Fruit fly (Drosophila melanogaster) whole organism: ENCODE measurements around the gene Crg-1.
"Not testable (repeated sequence)": the region's sequence is repeated elsewhere in the genome, so short reads cannot be mapped to it uniquely, and the experiment has no call there.

ENCODE experiments used
- CG8478 ChIP-seq: fragments of >200 bp; optimal IDR thresholded peaks from 2 replicates; lab custom pipeline; 2018; ENCODE audit warnings: inconsistent platforms
- EcR ChIP-seq, 2 experiments: fragments of >200 bp; optimal IDR thresholded peaks; 2 replicates each; lab custom pipeline; 2017; ENCODE audit warnings: missing biosample characterization in 2 of 2, missing genetic modification characterization in 2 of 2, missing genetic modification reagents in 2 of 2
- pan ChIP-seq: fragments of >200 bp; optimal IDR thresholded peaks from 2 replicates; lab custom pipeline; 2017
- psq ChIP-seq: fragments of >200 bp; optimal IDR thresholded peaks from 2 replicates; lab custom pipeline; 2017

dm6 chrX:3802016-3802415, 9.0 kb downstream of the Crg-1 start, which contains the start of gene fd3F:
- not testable (repeated sequence) for TF ChIP-seq EcR (GFP tag; optimal IDR thresholded peaks at IDR 0.05; lab: Kevin White, UChicago); pan; psq (lab: Kevin White, UChicago); CG8478 (lab: Kevin White, UChicago)
